Fruit fly (Drosophila melanogaster) whole organism, embryonic: ENCODE measurements around the gene Trim9.

Experiments
- C15 ChIP-seq: fragments of 200-800 bp; sonication (Bioruptor generic); IDR thresholded peaks from 3 replicates; pipeline ENCODE4 v1.3.6; 2022; ENCODE audit warnings: missing biosample characterization, missing genetic modification characterization
- CG10274 ChIP-seq: fragments of 200-800 bp; sonication (Bioruptor generic); optimal IDR thresholded peaks from 3 replicates; lab custom pipeline; 2017; ENCODE audit warnings: missing biosample characterization, mild to moderate bottlenecking, missing genetic modification characterization
- CG10366 ChIP-seq: fragments of 200-800 bp; sonication (Bioruptor generic); IDR thresholded peaks from 2 replicates; pipeline ENCODE4 v1.3.6; 2022; ENCODE audit warnings: missing biosample characterization, missing genetic modification characterization
- CG14014 ChIP-seq: fragments of 200-800 bp; sonication (Bioruptor generic); IDR thresholded peaks from 2 replicates; pipeline ENCODE4 v1.3.6; 2022; ENCODE audit warnings: missing biosample characterization, missing genetic modification characterization
- CG1529 ChIP-seq: fragments of 200-800 bp; sonication (Bioruptor generic); optimal IDR thresholded peaks from 3 replicates; lab custom pipeline; 2018; ENCODE audit warnings: missing biosample characterization, missing genetic modification characterization
- CG1603 ChIP-seq: fragments of 200-800 bp; sonication (Bioruptor generic); optimal IDR thresholded peaks from 2 replicates; lab custom pipeline; 2019; ENCODE audit warnings: missing biosample characterization, mild to moderate bottlenecking, missing genetic modification characterization, moderate library complexity
- CG1647 ChIP-seq: fragments of 200-800 bp; sonication (Bioruptor generic); optimal IDR thresholded peaks from 3 replicates; lab custom pipeline; 2016; ENCODE audit warnings: missing biosample characterization, missing genetic modification characterization
- CG17186 ChIP-seq: fragments of 200-800 bp; sonication (Bioruptor generic); optimal IDR thresholded peaks from 3 replicates; lab custom pipeline; 2017; ENCODE audit warnings: missing biosample characterization, missing genetic modification reagents, missing genetic modification characterization
- CG17568 ChIP-seq: fragments of 200-800 bp; sonication (Bioruptor generic); optimal IDR thresholded peaks from 2 replicates; lab custom pipeline; 2018; ENCODE audit warnings: missing biosample characterization, mild to moderate bottlenecking, missing genetic modification characterization, moderate library complexity
- CG17612 ChIP-seq: fragments of 200-800 bp; sonication (Bioruptor generic); IDR thresholded peaks from 2 replicates; pipeline ENCODE4 v1.3.6; 2022; ENCODE audit warnings: missing biosample characterization, missing genetic modification characterization
- CG1792 ChIP-seq: fragments of 200-800 bp; sonication (Bioruptor generic); optimal IDR thresholded peaks from 2 replicates; lab custom pipeline; 2016; ENCODE audit warnings: missing biosample characterization, missing genetic modification characterization
- CG1832 ChIP-seq: fragments of 200-800 bp; sonication (Bioruptor generic); optimal IDR thresholded peaks from 2 replicates; lab custom pipeline; 2017; ENCODE audit warnings: missing biosample characterization, mild to moderate bottlenecking, missing genetic modification characterization, inconsistent platforms
- CG2712 ChIP-seq: fragments of 200-800 bp; optimal IDR thresholded peaks from 3 replicates; lab custom pipeline; 2019; ENCODE audit warnings: missing biosample characterization, mild to moderate bottlenecking, missing genetic modification characterization, moderate library complexity
- CG34224 ChIP-seq: fragments of 200-800 bp; sonication (Bioruptor generic); IDR thresholded peaks from 3 replicates; pipeline ENCODE4 v1.3.6; 2022; ENCODE audit warnings: missing biosample characterization, missing genetic modification characterization; ENCODE audit not compliant: partially characterized antibody
- CG5180 ChIP-seq: fragments of 200-800 bp; sonication (Bioruptor generic); optimal IDR thresholded peaks from 3 replicates; lab custom pipeline; 2017; ENCODE audit warnings: missing biosample characterization, missing genetic modification characterization, mild to moderate bottlenecking, moderate library complexity, missing genetic modification reagents
- CG5953 ChIP-seq: fragments of 200-800 bp; sonication (Bioruptor generic); IDR thresholded peaks from 2 replicates; pipeline ENCODE4 v1.3.6; 2022; ENCODE audit warnings: missing biosample characterization, missing genetic modification characterization
- CG6765 ChIP-seq: fragments of 200-800 bp; sonication (Bioruptor generic); optimal IDR thresholded peaks from 3 replicates; lab custom pipeline; 2017; ENCODE audit warnings: missing biosample characterization, mild to moderate bottlenecking, missing genetic modification characterization
- CG6813 ChIP-seq: fragments of 200-800 bp; sonication (Bioruptor generic); optimal IDR thresholded peaks from 2 replicates; lab custom pipeline; 2017; ENCODE audit warnings: missing biosample characterization, missing genetic modification characterization, mild to moderate bottlenecking, moderate library complexity, missing genetic modification reagents
- CG7745 ChIP-seq: fragments of 200-800 bp; sonication (Bioruptor generic); optimal IDR thresholded peaks from 2 replicates; lab custom pipeline; 2018; ENCODE audit warnings: missing biosample characterization, mild to moderate bottlenecking, missing genetic modification characterization, moderate library complexity
- CG8281 ChIP-seq: fragments of 200-800 bp; sonication (Bioruptor generic); optimal IDR thresholded peaks from 2 replicates; lab custom pipeline; 2018; ENCODE audit warnings: missing biosample characterization, mild to moderate bottlenecking, missing genetic modification characterization, moderate library complexity
- CG9727 ChIP-seq: fragments of 200-800 bp; sonication (Bioruptor generic); optimal IDR thresholded peaks from 3 replicates; lab custom pipeline; 2017; ENCODE audit warnings: missing biosample characterization, mild to moderate bottlenecking, missing genetic modification characterization
- CG9797 ChIP-seq: fragments of 200-800 bp; sonication (Bioruptor generic); optimal IDR thresholded peaks from 3 replicates; lab custom pipeline; 2018; ENCODE audit warnings: missing biosample characterization, mild to moderate bottlenecking, missing genetic modification characterization
- CTCF ChIP-seq: fragments of 200-800 bp; sonication (Bioruptor generic); optimal IDR thresholded peaks from 2 replicates; lab custom pipeline; 2017; ENCODE audit warnings: missing biosample characterization, mild to moderate bottlenecking, missing genetic modification characterization, moderate library complexity
- D19A ChIP-seq: fragments of 200-800 bp; optimal IDR thresholded peaks from 3 replicates; lab custom pipeline; 2019; ENCODE audit warnings: missing biosample characterization, mild to moderate bottlenecking, missing genetic modification characterization, moderate library complexity
- Ets97D ChIP-seq: fragments of 200-800 bp; sonication (Bioruptor generic); optimal IDR thresholded peaks from 3 replicates; lab custom pipeline; 2016; ENCODE audit warnings: missing biosample characterization, missing genetic modification characterization
- H2.0 ChIP-seq: fragments of 200-800 bp; sonication (Bioruptor generic); IDR thresholded peaks from 2 replicates; pipeline ENCODE4 v1.3.6; 2022; ENCODE audit warnings: missing biosample characterization, missing genetic modification characterization
- Hand ChIP-seq: fragments of 200-800 bp; sonication (Bioruptor generic); optimal IDR thresholded peaks from 2 replicates; lab custom pipeline; 2017; ENCODE audit warnings: mild to moderate bottlenecking, missing biosample characterization, missing genetic modification reagents, missing genetic modification characterization
- HmgZ ChIP-seq: fragments of 200-800 bp; sonication (Bioruptor generic); optimal IDR thresholded peaks from 2 replicates; lab custom pipeline; 2018; ENCODE audit warnings: missing biosample characterization, mild to moderate bottlenecking, missing genetic modification characterization
- Jarid2 ChIP-seq: fragments of 200-800 bp; sonication (Bioruptor generic); optimal IDR thresholded peaks from 3 replicates; lab custom pipeline; 2017; ENCODE audit warnings: mild to moderate bottlenecking, missing biosample characterization, missing genetic modification reagents, missing genetic modification characterization
- Med ChIP-seq: fragments of 200-800 bp; sonication (Bioruptor generic); peaks from one replicate; lab custom pipeline; 2016; ENCODE audit warnings: missing biosample characterization, missing genetic modification characterization, mild to moderate bottlenecking, inconsistent platforms, moderate library complexity
- Mes4 ChIP-seq: fragments of 200-800 bp; sonication (Bioruptor generic); optimal IDR thresholded peaks from 2 replicates; lab custom pipeline; 2016; ENCODE audit warnings: missing biosample characterization, missing genetic modification characterization
- Taf1 ChIP-seq: fragments of 200-800 bp; sonication (Bioruptor generic); IDR thresholded peaks from 2 replicates; pipeline ENCODE4 v1.3.6; 2022; ENCODE audit warnings: missing biosample characterization, missing genetic modification characterization
- Xrp1 ChIP-seq: fragments of 200-800 bp; sonication (Bioruptor generic); IDR thresholded peaks from 2 replicates; pipeline ENCODE4 v1.3.6; 2022; ENCODE audit warnings: missing biosample characterization, missing genetic modification characterization
- al ChIP-seq: fragments of 200-800 bp; sonication (Bioruptor generic); IDR thresholded peaks from 2 replicates; pipeline ENCODE4 v1.3.6; 2022; ENCODE audit warnings: missing biosample characterization, missing genetic modification characterization
- ase ChIP-seq: fragments of 200-800 bp; sonication (Bioruptor generic); IDR thresholded peaks from 3 replicates; pipeline ENCODE4 v1.3.6; 2022; ENCODE audit warnings: missing biosample characterization, missing genetic modification characterization
- chinmo ChIP-seq: fragments of 200-800 bp; sonication (Bioruptor generic); IDR thresholded peaks from 4 replicates; pipeline ENCODE4 v1.3.6; 2022; ENCODE audit warnings: missing biosample characterization, missing genetic modification characterization; ENCODE audit not compliant: partially characterized antibody
- crol ChIP-seq: fragments of 200-800 bp; sonication (Bioruptor generic); IDR thresholded peaks from 2 replicates; pipeline ENCODE4 v1.3.6; 2022; ENCODE audit warnings: missing biosample characterization, missing genetic modification characterization
- dmrt99B ChIP-seq: fragments of 200-800 bp; sonication (Bioruptor generic); optimal IDR thresholded peaks from 2 replicates; lab custom pipeline; 2018; ENCODE audit warnings: missing biosample characterization, mild to moderate bottlenecking, missing genetic modification characterization, moderate library complexity
- dpn ChIP-seq, 2 experiments: fragments of 200-800 bp; sonication (Bioruptor generic); optimal IDR thresholded peaks; 3 replicates each; lab custom pipeline; 2016; ENCODE audit warnings: missing biosample characterization in 2 of 2, missing genetic modification characterization in 2 of 2
- esg ChIP-seq: fragments of 200-800 bp; sonication (Bioruptor generic); conservative IDR thresholded peaks from 2 replicates; pipeline ENCODE4 v1.3.6; 2022; ENCODE audit warnings: missing biosample characterization, missing genetic modification characterization
- gem ChIP-seq: fragments of 200-800 bp; sonication (Bioruptor generic); optimal IDR thresholded peaks from 2 replicates; lab custom pipeline; 2019; ENCODE audit warnings: missing biosample characterization, mild to moderate bottlenecking, missing genetic modification characterization, moderate library complexity
- gsb-n ChIP-seq: fragments of 200-800 bp; sonication (Bioruptor generic); optimal IDR thresholded peaks from 3 replicates; lab custom pipeline; 2018; ENCODE audit warnings: missing biosample characterization, mild to moderate bottlenecking, missing genetic modification characterization
- onecut ChIP-seq: fragments of 200-800 bp; sonication (Bioruptor generic); IDR thresholded peaks from 2 replicates; pipeline ENCODE4 v1.3.6; 2022; ENCODE audit warnings: missing biosample characterization, missing genetic modification characterization
- otp ChIP-seq: fragments of 200-800 bp; sonication (Bioruptor generic); IDR thresholded peaks from 3 replicates; pipeline ENCODE4, ENCODE4 v1.3.6; 2022; ENCODE audit warnings: missing biosample characterization, missing genetic modification characterization
- prd ChIP-seq, 3 experiments: fragments of >200 bp in 2 of 3; fragments of 200-800 bp in 1 of 3; sonication (Bioruptor generic) in 1 of 3; optimal IDR thresholded peaks in 2 of 3; IDR thresholded peaks in 1 of 3; 2 replicates in 2 of 3; 3 replicates in 1 of 3; pipeline versions ENCODE4 v1.3.6 to Lab custom; 2017 to 2022; ENCODE audit warnings: missing biosample characterization in 1 of 3, missing genetic modification characterization in 1 of 3
- rib ChIP-seq: fragments of 200-800 bp; sonication (Bioruptor generic); IDR thresholded peaks from 2 replicates; pipeline ENCODE4 v1.3.6; 2022; ENCODE audit warnings: missing biosample characterization, missing genetic modification characterization
- scrt ChIP-seq: fragments of 200-800 bp; sonication (Bioruptor generic); optimal IDR thresholded peaks from 2 replicates; lab custom pipeline; 2018; ENCODE audit warnings: missing biosample characterization, mild to moderate bottlenecking, missing genetic modification characterization, moderate library complexity
- sens ChIP-seq: fragments of 200-800 bp; sonication (Bioruptor generic); peaks from one replicate; lab custom pipeline; 2016; ENCODE audit warnings: missing biosample characterization, missing genetic modification characterization
- ssp ChIP-seq: fragments of 200-800 bp; sonication (Bioruptor generic); IDR thresholded peaks from 2 replicates; pipeline ENCODE4 v1.3.6; 2022; ENCODE audit warnings: missing biosample characterization, missing genetic modification characterization
- stc ChIP-seq: fragments of 200-800 bp; sonication (Bioruptor generic); IDR thresholded peaks from 2 replicates; pipeline ENCODE4 v1.3.6; 2022; ENCODE audit warnings: missing biosample characterization, missing genetic modification characterization

The Trim9 gene

DNA sequence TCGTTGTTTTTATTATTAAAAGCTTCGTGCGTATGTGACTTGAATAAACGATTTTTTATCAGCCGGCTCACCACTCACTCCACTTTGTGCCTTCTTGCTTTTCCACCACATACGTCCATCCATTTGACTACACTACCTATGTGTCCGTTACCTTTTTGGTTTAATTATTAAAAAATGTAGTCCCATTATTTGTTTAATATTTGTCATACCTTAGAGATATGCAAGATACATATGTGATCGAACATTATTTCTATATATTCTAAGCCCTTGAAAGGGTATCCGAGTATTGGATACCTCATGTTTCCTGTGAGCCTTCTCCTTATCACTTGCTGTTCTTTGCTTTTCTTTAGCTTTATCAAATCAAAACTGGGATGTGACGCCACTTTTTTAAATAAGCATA lies 25.5 kb upstream of the Trim9 start (continued):
- peak; percentile 74; the same call in 2 of the 3 replicates for TF ChIP-seq otp (GFP tag; lab: Robert Waterston, UW)
- TF ChIP-seq Ets97D: no peak
- TF ChIP-seq CG1603 (tag; lab: Kevin White, UChicago): peak; percentile 57
- peak; percentile 26; the same call in 1 of the 2 replicates for TF ChIP-seq Taf1 (GFP tag; lab: Robert Waterston, UW)
- peak; percentile 53; the same call in 1 of the 2 replicates for TF ChIP-seq H2.0 (GFP tag; lab: Robert Waterston, UW)
- TF ChIP-seq Hand: peak; percentile 5
- peak; percentile 6 for TF ChIP-seq CG1647 (GFP tag; lab: Kevin White, UChicago)
- TF ChIP-seq CG1792: peak; percentile 21
- peak; percentile 12 for TF ChIP-seq gsb-n (tag; lab: Kevin White, UChicago)
- TF ChIP-seq CG9797: no peak
- peak; percentile 56 for TF ChIP-seq scrt (GFP tag; lab: Kevin White, UChicago)
- peak; percentile 95 for TF ChIP-seq D19A
- TF ChIP-seq CG14014 (GFP tag; lab: Robert Waterston, UW): peak; percentile 64
- TF ChIP-seq rib (GFP tag; lab: Robert Waterston, UW): peak; percentile 39; the same call in 1 of the 2 replicates
- TF ChIP-seq CG10274: peak; percentile 21
- no peak for TF ChIP-seq C15 (GFP tag; lab: Robert Waterston, UW)
- peak; percentile 36 for TF ChIP-seq CG17568 (GFP tag; lab: Kevin White, UChicago)
- no peak for TF ChIP-seq CTCF
- peak; percentile 69 for TF ChIP-seq dmrt99B (tag; lab: Kevin White, UChicago)
- no peak for TF ChIP-seq CG34224 (GFP tag; lab: Robert Waterston, UW)
- 0 out of 2 replicates have a peak, but pooled peaks have one; percentile 7 for TF ChIP-seq crol (GFP tag; lab: Robert Waterston, UW)
- TF ChIP-seq Xrp1 (GFP tag; lab: Robert Waterston, UW): peak; percentile 74
- peak; percentile 71 for TF ChIP-seq esg (GFP tag; lab: Robert Waterston, UW)
- TF ChIP-seq dpn (GFP tag; optimal IDR thresholded peaks at IDR 0.05; lab: Kevin White, UChicago): peak; percentile 35 to 58
- TF ChIP-seq CG8281 (tag; lab: Kevin White, UChicago): peak; percentile 15
- TF ChIP-seq HmgZ (tag; lab: Kevin White, UChicago): peak; percentile 37
- TF ChIP-seq ssp: peak; percentile 26; the same call in 1 of the 2 replicates
- TF ChIP-seq CG1529 (GFP tag; lab: Kevin White, UChicago): no peak
- 0 out of 2 replicates have a peak, but pooled peaks have one; percentile 26 for TF ChIP-seq CG5953 (GFP tag; lab: Robert Waterston, UW)
- TF ChIP-seq CG1832 (GFP tag; lab: Kevin White, UChicago): no peak
- TF ChIP-seq stc (GFP tag; lab: Robert Waterston, UW): peak; percentile 70
- no peak for TF ChIP-seq prd (optimal IDR thresholded peaks at IDR 0.05; lab: Kevin White, UChicago)
- peak; percentile 64 for TF ChIP-seq prd (GFP tag; IDR thresholded peaks at IDR 0.05; lab: Robert Waterston, UW)
- peak; percentile 30 for TF ChIP-seq CG6813 (GFP tag; lab: Kevin White, UChicago)
- peak; percentile 62 for TF ChIP-seq CG2712 (tag; lab: Kevin White, UChicago)
- peak; percentile 59; the same call in 1 of the 2 replicates for TF ChIP-seq al (GFP tag; lab: Robert Waterston, UW)
- TF ChIP-seq Med (GFP tag; lab: Kevin White, UChicago): peak; percentile 88
- no peak for TF ChIP-seq chinmo
- TF ChIP-seq gem: peak; percentile 77
- TF ChIP-seq onecut (GFP tag; lab: Robert Waterston, UW): peak; percentile 47; the same call in 1 of the 2 replicates
- no peak for TF ChIP-seq Mes4 (GFP tag; lab: Kevin White, UChicago)
- TF ChIP-seq Jarid2 (GFP tag; lab: Kevin White, UChicago): no peak
- peak; percentile 80 for TF ChIP-seq sens (GFP tag; lab: Kevin White, UChicago)
- TF ChIP-seq CG9727 (GFP tag; lab: Kevin White, UChicago): peak; percentile 43
- TF ChIP-seq CG7745 (tag; lab: Kevin White, UChicago): no peak
- TF ChIP-seq ase (GFP tag; lab: Robert Waterston, UW): peak; percentile 49; the same call in 2 of the 3 replicates
- peak; percentile 15 for TF ChIP-seq CG5180
- TF ChIP-seq CG6765 (GFP tag; lab: Kevin White, UChicago): peak; percentile 43
- TF ChIP-seq CG17612 (GFP tag; lab: Robert Waterston, UW): 0 out of 2 replicates have a peak, but pooled peaks have one; percentile 18
- TF ChIP-seq CG17186 (GFP tag; lab: Kevin White, UChicago): no peak
- peak; percentile 64 for TF ChIP-seq CG10366 (GFP tag; lab: Robert Waterston, UW)
